Fruit fly (Drosophila melanogaster) whole organism, prepupa: ENCODE measurements around the gene brat.

Experiments used
- CG1621 ChIP-seq: fragments of 200-800 bp; sonication (Bioruptor generic); optimal IDR thresholded peaks from 3 replicates; lab custom pipeline; 2018; ENCODE audit warnings: missing biosample characterization, mild to moderate bottlenecking, missing genetic modification characterization
- CG32006 ChIP-seq: fragments of 200-800 bp; sonication (Bioruptor generic); optimal IDR thresholded peaks from 3 replicates; lab custom pipeline; 2017; ENCODE audit warnings: missing biosample characterization, mild to moderate bottlenecking, missing genetic modification characterization
- CG8119 ChIP-seq: fragments of 200-800 bp; sonication (Bioruptor generic); IDR thresholded peaks from 3 replicates; pipeline ENCODE4 v1.3.6; 2022; ENCODE audit warnings: missing biosample characterization, missing genetic modification characterization
- Eip93F ChIP-seq: fragments of 200-800 bp; sonication (Bioruptor generic); optimal IDR thresholded peaks from 2 replicates; lab custom pipeline; 2016; ENCODE audit warnings: missing biosample characterization, mild to moderate bottlenecking, missing genetic modification characterization
- Hr39 ChIP-seq: fragments of 200-800 bp; sonication (Bioruptor generic); optimal IDR thresholded peaks from 2 replicates; lab custom pipeline; 2016; ENCODE audit warnings: missing biosample characterization, missing genetic modification characterization
- Hr4 ChIP-seq: fragments of 200-800 bp; sonication (Bioruptor generic); optimal IDR thresholded peaks from 3 replicates; lab custom pipeline; 2016; ENCODE audit warnings: missing biosample characterization, missing genetic modification characterization
- Lpt ChIP-seq: fragments of 200-800 bp; sonication (Bioruptor generic); optimal IDR thresholded peaks from 3 replicates; lab custom pipeline; 2016; ENCODE audit warnings: missing biosample characterization, missing genetic modification characterization
- Met ChIP-seq: fragments of 200-800 bp; sonication (Bioruptor generic); optimal IDR thresholded peaks from 3 replicates; lab custom pipeline; 2016; ENCODE audit warnings: missing biosample characterization, missing genetic modification characterization
- OdsH ChIP-seq: fragments of 200-800 bp; sonication (Bioruptor generic); optimal IDR thresholded peaks from 3 replicates; lab custom pipeline; 2016; ENCODE audit warnings: missing biosample characterization, missing genetic modification characterization
- Smox ChIP-seq: fragments of 200-800 bp; sonication (Bioruptor generic); optimal IDR thresholded peaks from 3 replicates; lab custom pipeline; 2016; ENCODE audit warnings: missing biosample characterization, missing genetic modification characterization
- Sox14 ChIP-seq: fragments of 200-800 bp; sonication (Bioruptor generic); optimal IDR thresholded peaks from 3 replicates; lab custom pipeline; 2016; ENCODE audit warnings: missing biosample characterization, missing genetic modification characterization
- dac ChIP-seq: fragments of 200-800 bp; sonication (Bioruptor generic); optimal IDR thresholded peaks from 2 replicates; lab custom pipeline; 2017; ENCODE audit warnings: missing biosample characterization, mild to moderate bottlenecking, missing genetic modification characterization
- dsx ChIP-seq: fragments of 200-800 bp; optimal IDR thresholded peaks from 3 replicates; lab custom pipeline; 2019; ENCODE audit warnings: missing biosample characterization, mild to moderate bottlenecking, missing genetic modification characterization, moderate library complexity; ENCODE audit not compliant: poor library complexity, severe bottlenecking
- lz ChIP-seq: fragments of 200-800 bp; sonication (Bioruptor generic); optimal IDR thresholded peaks from 3 replicates; lab custom pipeline; 2016; ENCODE audit warnings: missing biosample characterization, missing genetic modification characterization

- TF ChIP-seq CG8119 (peak; percentile 58; the same call in 2 of the 3 replicates), Met (GFP tag; lab: Kevin White, UChicago) (peak; percentile 91), OdsH (peak; percentile 83), Hr39 (GFP tag; lab: Kevin White, UChicago) (peak; percentile 83), CG1621 (tag; lab: Kevin White, UChicago) (peak; percentile 80), lz (GFP tag; lab: Kevin White, UChicago) (peak; percentile 87), Smox (GFP tag; lab: Kevin White, UChicago) (peak; percentile 88), Eip93F (GFP tag; lab: Kevin White, UChicago) (peak; percentile 50), Sox14 (GFP tag; lab: Kevin White, UChicago) (peak; percentile 85), Lpt (GFP tag; lab: Kevin White, UChicago) (peak; percentile 27), dac (no peak), CG32006 (GFP tag; lab: Kevin White, UChicago) (peak; percentile 54), Hr4 (GFP tag; lab: Kevin White, UChicago) (peak; percentile 57), dsx (peak; percentile 76)
Observed at dm6 chr2L:19135955-19136677, 2.5 kb downstream of the brat start.
